Fruit fly (Drosophila melanogaster) whole organism, embryonic: ENCODE results near the gene beta'COP.

Experiments used
- Aef1 ChIP-seq: fragments of 200-800 bp; sonication (Bioruptor generic); IDR thresholded peaks from 3 replicates; pipeline ENCODE4 v1.3.6; 2022; ENCODE audit warnings: missing biosample characterization, missing genetic modification characterization
- BEAF-32 ChIP-seq: fragments of 200-800 bp; sonication (Bioruptor generic); optimal IDR thresholded peaks from 3 replicates; lab custom pipeline; 2017; ENCODE audit warnings: missing biosample characterization, missing genetic modification characterization, mild to moderate bottlenecking, moderate library complexity, missing genetic modification reagents
- CG10431 ChIP-seq: fragments of 200-800 bp; sonication (Bioruptor generic); optimal IDR thresholded peaks from 3 replicates; lab custom pipeline; 2018; ENCODE audit warnings: missing biosample characterization, mild to moderate bottlenecking, missing genetic modification characterization
- CG11247 ChIP-seq: fragments of 200-800 bp; sonication (Bioruptor generic); IDR thresholded peaks from 2 replicates; pipeline ENCODE4 v1.3.6; 2022; ENCODE audit warnings: missing biosample characterization, missing genetic modification characterization
- CG11560 ChIP-seq: fragments of 200-800 bp; sonication (Bioruptor generic); IDR thresholded peaks from 3 replicates; pipeline ENCODE4 v1.3.6; 2022; ENCODE audit warnings: missing biosample characterization, missing genetic modification characterization
- CG11696 ChIP-seq: fragments of 200-800 bp; sonication (Bioruptor generic); IDR thresholded peaks from 2 replicates; pipeline ENCODE4 v1.3.6; 2022; ENCODE audit warnings: missing biosample characterization, missing genetic modification characterization
- CG12299 ChIP-seq: fragments of 200-800 bp; sonication (Bioruptor generic); optimal IDR thresholded peaks from 2 replicates; lab custom pipeline; 2018; ENCODE audit warnings: missing biosample characterization, mild to moderate bottlenecking, missing genetic modification characterization
- CG12744 ChIP-seq: fragments of 200-800 bp; sonication (Bioruptor generic); optimal IDR thresholded peaks from 2 replicates; lab custom pipeline; 2016; ENCODE audit warnings: missing biosample characterization, missing genetic modification characterization
- CG12942 ChIP-seq: fragments of 200-800 bp; sonication (Bioruptor generic); optimal IDR thresholded peaks from 3 replicates; lab custom pipeline; 2016; ENCODE audit warnings: missing biosample characterization, missing genetic modification characterization
- CG13287 ChIP-seq: fragments of 200-800 bp; sonication (Bioruptor generic); IDR thresholded peaks from 2 replicates; pipeline ENCODE4 v1.3.6; 2022; ENCODE audit warnings: missing biosample characterization, missing genetic modification characterization; ENCODE audit not compliant: partially characterized antibody
- CG18011 ChIP-seq: fragments of 200-800 bp; sonication (Bioruptor generic); optimal IDR thresholded peaks from 2 replicates; lab custom pipeline; 2017; ENCODE audit warnings: missing biosample characterization, missing genetic modification characterization, mild to moderate bottlenecking, moderate library complexity, missing genotype
- CG18476 ChIP-seq: fragments of 200-800 bp; sonication (Bioruptor generic); optimal IDR thresholded peaks from 2 replicates; lab custom pipeline; 2016; ENCODE audit warnings: missing biosample characterization, mild to moderate bottlenecking, missing genetic modification characterization
- CG2202 ChIP-seq: fragments of 200-800 bp; sonication (Bioruptor generic); optimal IDR thresholded peaks from 2 replicates; lab custom pipeline; 2018; ENCODE audit warnings: missing biosample characterization, mild to moderate bottlenecking, missing genetic modification characterization
- CG32532 ChIP-seq: fragments of 200-800 bp; sonication (Bioruptor generic); IDR thresholded peaks from 2 replicates; pipeline ENCODE4 v1.3.6; 2022; ENCODE audit warnings: missing biosample characterization, missing genetic modification characterization
- CG4617 ChIP-seq: fragments of 200-800 bp; sonication (Bioruptor generic); optimal IDR thresholded peaks from 3 replicates; lab custom pipeline; 2016; ENCODE audit warnings: missing biosample characterization, missing genetic modification characterization, borderline replicate concordance
- CG4730 ChIP-seq: fragments of 200-800 bp; sonication (Bioruptor generic); IDR thresholded peaks from 2 replicates; pipeline ENCODE4 v1.3.6; 2022; ENCODE audit warnings: missing biosample characterization, missing genetic modification characterization
- CG5953 ChIP-seq: fragments of 200-800 bp; sonication (Bioruptor generic); IDR thresholded peaks from 2 replicates; pipeline ENCODE4 v1.3.6; 2022; ENCODE audit warnings: missing biosample characterization, missing genetic modification characterization
- CG6791 ChIP-seq: fragments of 200-800 bp; sonication (Bioruptor generic); IDR thresholded peaks from 3 replicates; pipeline ENCODE4 v1.3.6; 2022; ENCODE audit warnings: missing biosample characterization, missing genetic modification characterization; ENCODE audit not compliant: partially characterized antibody
- CG7987 ChIP-seq: fragments of 200-800 bp; sonication (Bioruptor generic); optimal IDR thresholded peaks from 2 replicates; lab custom pipeline; 2018; ENCODE audit warnings: missing biosample characterization, mild to moderate bottlenecking, missing genetic modification characterization, moderate library complexity
- CG8089 ChIP-seq: fragments of 200-800 bp; sonication (Bioruptor generic); optimal IDR thresholded peaks from 3 replicates; lab custom pipeline; 2016; ENCODE audit warnings: missing biosample characterization, missing genetic modification characterization
- CG8290 ChIP-seq, 3 experiments: fragments of 200-800 bp; sonication (Bioruptor generic); optimal IDR thresholded peaks; 2 replicates each; lab custom pipeline; 2016 to 2019; ENCODE audit warnings: missing biosample characterization in 3 of 3, missing genetic modification characterization in 3 of 3, mild to moderate bottlenecking in 2 of 3, moderate library complexity in 1 of 3
- CG8359 ChIP-seq: fragments of 200-800 bp; sonication (Bioruptor generic); optimal IDR thresholded peaks from 2 replicates; lab custom pipeline; 2017; ENCODE audit warnings: missing biosample characterization, mild to moderate bottlenecking, missing genetic modification characterization, borderline replicate concordance
- CG9437 ChIP-seq: fragments of 200-800 bp; sonication (Bioruptor generic); optimal IDR thresholded peaks from 2 replicates; lab custom pipeline; 2018; ENCODE audit warnings: missing biosample characterization, mild to moderate bottlenecking, missing genetic modification characterization
- CTCF ChIP-seq: fragments of 200-800 bp; sonication (Bioruptor generic); optimal IDR thresholded peaks from 2 replicates; lab custom pipeline; 2017; ENCODE audit warnings: missing biosample characterization, mild to moderate bottlenecking, missing genetic modification characterization, moderate library complexity
- Chrac-16 ChIP-seq: fragments of 200-800 bp; sonication (Bioruptor generic); optimal IDR thresholded peaks from 3 replicates; lab custom pipeline; 2016; ENCODE audit warnings: missing biosample characterization, missing genetic modification characterization
- CoRest ChIP-seq: fragments of 200-800 bp; sonication (Bioruptor generic); optimal IDR thresholded peaks from 3 replicates; lab custom pipeline; 2018; ENCODE audit warnings: missing biosample characterization, mild to moderate bottlenecking, missing genetic modification characterization, moderate library complexity
- H2.0 ChIP-seq: fragments of 200-800 bp; sonication (Bioruptor generic); IDR thresholded peaks from 2 replicates; pipeline ENCODE4 v1.3.6; 2022; ENCODE audit warnings: missing biosample characterization, missing genetic modification characterization
- Kr ChIP-seq: fragments of 200-800 bp; sonication (Bioruptor generic); optimal IDR thresholded peaks from 2 replicates; lab custom pipeline; 2017; ENCODE audit warnings: missing biosample characterization, mild to moderate bottlenecking, missing genetic modification characterization
- Nf-YA ChIP-seq: fragments of 200-800 bp; sonication (Bioruptor generic); IDR thresholded peaks from 2 replicates; pipeline ENCODE4 v1.3.6; 2022; ENCODE audit warnings: missing biosample characterization, missing genetic modification characterization
- Ptx1 ChIP-seq: fragments of 200-800 bp; sonication (Bioruptor generic); IDR thresholded peaks from 2 replicates; pipeline ENCODE4 v1.3.6; 2022; ENCODE audit warnings: missing biosample characterization, missing genetic modification characterization
- Side ChIP-seq: fragments of 200-800 bp; sonication (Bioruptor generic); optimal IDR thresholded peaks from 2 replicates; lab custom pipeline; 2016; ENCODE audit warnings: missing biosample characterization, missing genetic modification characterization
- Sry-δ ChIP-seq: fragments of 200-800 bp; sonication (Bioruptor generic); optimal IDR thresholded peaks from 2 replicates; lab custom pipeline; 2016; ENCODE audit warnings: missing biosample characterization, missing genetic modification characterization
- YL-1 ChIP-seq: fragments of 200-800 bp; sonication (Bioruptor generic); optimal IDR thresholded peaks from 3 replicates; lab custom pipeline; 2017; ENCODE audit warnings: missing biosample characterization, mild to moderate bottlenecking, missing genetic modification characterization
- ab ChIP-seq: fragments of 200-800 bp; sonication (Bioruptor generic); optimal IDR thresholded peaks from 2 replicates; lab custom pipeline; 2016; ENCODE audit warnings: missing biosample characterization, missing genetic modification characterization
- btn ChIP-seq: fragments of 200-800 bp; sonication (Bioruptor generic); optimal IDR thresholded peaks from 2 replicates; lab custom pipeline; 2016; ENCODE audit warnings: missing biosample characterization, missing genetic modification characterization
- cg ChIP-seq: fragments of 200-800 bp; sonication (Bioruptor generic); optimal IDR thresholded peaks from 3 replicates; lab custom pipeline; 2019; ENCODE audit warnings: missing biosample characterization, mild to moderate bottlenecking, missing genetic modification characterization, moderate library complexity
- da ChIP-seq: fragments of 200-800 bp; sonication (Bioruptor generic); optimal IDR thresholded peaks from 2 replicates; lab custom pipeline; 2016; ENCODE audit warnings: missing biosample characterization, missing genetic modification characterization
- dan ChIP-seq: fragments of 200-800 bp; sonication (Bioruptor generic); IDR thresholded peaks from 2 replicates; pipeline ENCODE4 v1.3.6; 2022; ENCODE audit warnings: missing biosample characterization, missing genetic modification characterization
- danr ChIP-seq: fragments of 200-800 bp; sonication (Bioruptor generic); IDR thresholded peaks from 2 replicates; pipeline ENCODE4 v1.3.6; 2022; ENCODE audit warnings: missing biosample characterization, missing genetic modification characterization
- dm ChIP-seq: fragments of 200-800 bp; sonication (Bioruptor generic); optimal IDR thresholded peaks from 3 replicates; lab custom pipeline; 2016; ENCODE audit warnings: missing biosample characterization, missing genetic modification characterization
- eve ChIP-seq, 2 experiments: fragments of >200 bp; optimal IDR thresholded peaks; 2 replicates each; lab custom pipeline; 2017; ENCODE audit warnings: missing biosample characterization in 2 of 2, missing genetic modification characterization in 2 of 2
- eyg ChIP-seq: fragments of 200-800 bp; sonication (Bioruptor generic); optimal IDR thresholded peaks from 3 replicates; lab custom pipeline; 2016; ENCODE audit warnings: missing biosample characterization, missing genetic modification characterization
- gcm2 ChIP-seq: fragments of 200-800 bp; sonication (Bioruptor generic); optimal IDR thresholded peaks from 2 replicates; lab custom pipeline; 2016; ENCODE audit warnings: missing biosample characterization, missing genetic modification characterization
- ham ChIP-seq: fragments of 200-800 bp; sonication (Bioruptor generic); IDR thresholded peaks from 2 replicates; pipeline ENCODE4 v1.3.6; 2022; ENCODE audit warnings: missing biosample characterization, missing genetic modification characterization
- jigr1 ChIP-seq: fragments of 200-800 bp; sonication (Bioruptor generic); IDR thresholded peaks from 3 replicates; pipeline ENCODE4 v1.3.6; 2022; ENCODE audit warnings: missing biosample characterization, missing genetic modification characterization
- kay ChIP-seq: fragments of 200-800 bp; sonication (Bioruptor generic); optimal IDR thresholded peaks from 2 replicates; lab custom pipeline; 2016; ENCODE audit warnings: missing biosample characterization, missing genetic modification characterization
- pb ChIP-seq: fragments of 200-800 bp; sonication (Bioruptor generic); optimal IDR thresholded peaks from 3 replicates; lab custom pipeline; 2016; ENCODE audit warnings: missing biosample characterization, missing genetic modification characterization
- shn ChIP-seq: fragments of 200-800 bp; sonication (Bioruptor generic); optimal IDR thresholded peaks from 3 replicates; lab custom pipeline; 2016; ENCODE audit warnings: missing biosample characterization, missing genetic modification characterization
- sna ChIP-seq: fragments of 200-800 bp; sonication (Bioruptor generic); IDR thresholded peaks from 2 replicates; pipeline ENCODE4 v1.3.6; 2022; ENCODE audit warnings: missing biosample characterization, missing genetic modification characterization; ENCODE audit not compliant: partially characterized antibody
- tgo ChIP-seq: fragments of 200-800 bp; sonication (Bioruptor generic); IDR thresholded peaks from 3 replicates; pipeline ENCODE4 v1.3.6; 2022; ENCODE audit warnings: missing biosample characterization, missing genetic modification characterization
- trh ChIP-seq: fragments of 200-800 bp; sonication (Bioruptor generic); optimal IDR thresholded peaks from 2 replicates; lab custom pipeline; 2016; ENCODE audit warnings: missing biosample characterization, missing genetic modification characterization
- ttk ChIP-seq: fragments of 200-800 bp; sonication (Bioruptor generic); IDR thresholded peaks from 2 replicates; pipeline ENCODE4 v2.1.2; 2022; ENCODE audit warnings: missing biosample characterization, missing genetic modification characterization

Gene beta'COP

DNA sequence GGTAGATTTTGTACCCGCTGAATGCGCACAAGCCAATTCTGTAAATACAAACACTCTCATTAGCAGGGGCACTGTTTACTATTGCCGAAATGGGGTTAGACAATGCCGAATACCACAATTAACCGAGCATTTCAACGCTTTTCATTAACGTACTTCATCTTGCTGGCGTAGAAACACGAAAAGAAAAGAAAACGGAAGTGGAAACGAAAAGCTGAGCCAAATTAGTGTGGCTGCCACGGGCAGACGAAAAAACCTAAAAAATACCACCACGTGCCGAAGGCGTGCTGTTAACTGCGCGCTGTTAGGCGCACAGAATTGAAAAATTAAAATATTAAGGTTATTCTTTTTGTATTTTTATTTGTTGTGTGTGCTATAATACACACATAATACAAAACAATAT is 16.2 kb downstream of the beta'COP start, which contains the start of gene RpL24 (continued):
- peak; percentile 42; the same call in 1 of the 2 replicates for TF ChIP-seq danr
- TF ChIP-seq eyg, result peak; percentile 88
- TF ChIP-seq ttk, result peak; percentile 81
- TF ChIP-seq CG5953 (GFP tag; lab: Robert Waterston, UW), result peak; percentile 95
- peak; percentile 80 for TF ChIP-seq CG4617 (GFP tag; lab: Kevin White, UChicago)
- no peak for TF ChIP-seq sna (GFP tag; lab: Robert Waterston, UW)
- no peak for TF ChIP-seq eve (GFP tag; optimal IDR thresholded peaks at IDR 0.05; lab: Kevin White, UChicago)
- peak; percentile 54; the same call in 2 of the 3 replicates for TF ChIP-seq Aef1 (GFP tag; lab: Robert Waterston, UW)
- peak; percentile 93 for TF ChIP-seq Side (GFP tag; lab: Kevin White, UChicago)
- TF ChIP-seq CG8290 (GFP tag; optimal IDR thresholded peaks at IDR 0.05; lab: Kevin White, UChicago), result peak; percentile 85
- TF ChIP-seq CG8290 (tag; optimal IDR thresholded peaks at IDR 0.05; lab: Kevin White, UChicago), result peak; percentile 77 to 80
- TF ChIP-seq CG11696 (GFP tag; lab: Robert Waterston, UW), result peak; percentile 77
- TF ChIP-seq CoRest (tag; lab: Kevin White, UChicago), result peak; percentile 73
- TF ChIP-seq ham (GFP tag; lab: Robert Waterston, UW), result peak; percentile 60; the same call in 1 of the 2 replicates
- TF ChIP-seq BEAF-32 (GFP tag; lab: Kevin White, UChicago), result peak; percentile 36
- peak; percentile 69 for TF ChIP-seq trh (GFP tag; lab: Kevin White, UChicago)
- TF ChIP-seq CG9437 (GFP tag; lab: Kevin White, UChicago), result peak; percentile 75
- peak; percentile 89 for TF ChIP-seq CG2202 (tag; lab: Kevin White, UChicago)
- TF ChIP-seq dan (GFP tag; lab: Robert Waterston, UW), result no peak
- peak; percentile 85 for TF ChIP-seq CG8359 (GFP tag; lab: Kevin White, UChicago)
- peak; percentile 92 for TF ChIP-seq CG8089 (GFP tag; lab: Kevin White, UChicago)
- TF ChIP-seq YL-1 (GFP tag; lab: Kevin White, UChicago), result peak; percentile 99
- no peak for TF ChIP-seq jigr1 (GFP tag; lab: Robert Waterston, UW)
- peak; percentile 94 for TF ChIP-seq CG32532 (GFP tag; lab: Robert Waterston, UW)
- peak; percentile 77 for TF ChIP-seq CG12942 (GFP tag; lab: Kevin White, UChicago)
- TF ChIP-seq CG4730, result no peak
- peak; percentile 84 for TF ChIP-seq CG12299 (tag; lab: Kevin White, UChicago)
- TF ChIP-seq CG12744 (GFP tag; lab: Kevin White, UChicago), result peak; percentile 87
- TF ChIP-seq CG13287 (GFP tag; lab: Robert Waterston, UW), result peak; percentile 26; the same call in 1 of the 2 replicates
- TF ChIP-seq CG7987 (GFP tag; lab: Kevin White, UChicago), result peak; percentile 99
- TF ChIP-seq ab (GFP tag; lab: Kevin White, UChicago), result peak; percentile 40
- TF ChIP-seq CG11560 (tag; lab: Robert Waterston, UW), result no peak
- no peak for TF ChIP-seq cg (GFP tag; lab: Kevin White, UChicago)
- TF ChIP-seq Kr, result peak; percentile 83
- peak; percentile 71 for TF ChIP-seq Chrac-16 (GFP tag; lab: Kevin White, UChicago)
- peak; percentile 78 for TF ChIP-seq Ptx1 (GFP tag; lab: Robert Waterston, UW)
- peak; percentile 82 for TF ChIP-seq H2.0 (GFP tag; lab: Robert Waterston, UW)
- TF ChIP-seq CG11247 (GFP tag; lab: Robert Waterston, UW), result peak; percentile 88
- peak; percentile 90 for TF ChIP-seq gcm2 (GFP tag; lab: Kevin White, UChicago)
- peak; percentile 78 for TF ChIP-seq tgo (GFP tag; lab: Robert Waterston, UW)
- peak; percentile 55 for TF ChIP-seq Sry-δ (GFP tag; lab: Kevin White, UChicago)
- peak; percentile 89 for TF ChIP-seq shn (GFP tag; lab: Kevin White, UChicago)
- TF ChIP-seq CG18011 (GFP tag; lab: Kevin White, UChicago), result peak; percentile 83
- TF ChIP-seq CG6791, result 0 out of 3 replicates have a peak, but pooled peaks have one; percentile 29
- peak; percentile 89 for TF ChIP-seq btn (GFP tag; lab: Kevin White, UChicago)
- TF ChIP-seq da (GFP tag; lab: Kevin White, UChicago), result peak; percentile 80
- TF ChIP-seq dm (GFP tag; lab: Kevin White, UChicago), result peak; percentile 99
- peak; percentile 37 for TF ChIP-seq kay
- peak; percentile 65 for TF ChIP-seq CTCF (GFP tag; lab: Kevin White, UChicago)
- peak; percentile 93 for TF ChIP-seq CG10431 (GFP tag; lab: Kevin White, UChicago)
- peak; percentile 63 for TF ChIP-seq CG18476 (GFP tag; lab: Kevin White, UChicago)
- peak; percentile 83 for TF ChIP-seq Nf-YA (GFP tag; lab: Robert Waterston, UW)
- TF ChIP-seq pb (GFP tag; lab: Kevin White, UChicago), result peak; percentile 90
